Fruit fly (Drosophila melanogaster) whole organism, embryonic: ENCODE results near the gene CG31548.

Experiments
- Asciz ChIP-seq: fragments of 200-800 bp; sonication (Bioruptor generic); optimal IDR thresholded peaks from 2 replicates; lab custom pipeline; 2017; ENCODE audit warnings: missing biosample characterization, mild to moderate bottlenecking, missing genetic modification characterization, missing genetic modification reagents
- CG10147 ChIP-seq: fragments of 200-800 bp; sonication (Bioruptor generic); optimal IDR thresholded peaks from 2 replicates; lab custom pipeline; 2019; ENCODE audit warnings: missing biosample characterization, mild to moderate bottlenecking, missing genetic modification characterization, moderate library complexity
- CG11247 ChIP-seq: fragments of 200-800 bp; sonication (Bioruptor generic); IDR thresholded peaks from 2 replicates; pipeline ENCODE4 v1.3.6; 2022; ENCODE audit warnings: missing biosample characterization, missing genetic modification characterization
- CG12219 ChIP-seq: fragments of 200-800 bp; sonication (Bioruptor generic); optimal IDR thresholded peaks from 3 replicates; lab custom pipeline; 2018; ENCODE audit warnings: missing biosample characterization, mild to moderate bottlenecking, missing genetic modification characterization
- CG13296 ChIP-seq: fragments of 200-800 bp; sonication (Bioruptor generic); optimal IDR thresholded peaks from 3 replicates; lab custom pipeline; 2018; ENCODE audit warnings: missing biosample characterization, mild to moderate bottlenecking, missing genetic modification characterization
- CG13424 ChIP-seq: fragments of 200-800 bp; sonication (Bioruptor generic); optimal IDR thresholded peaks from 2 replicates; lab custom pipeline; 2019; ENCODE audit warnings: missing biosample characterization, mild to moderate bottlenecking, missing genetic modification characterization, moderate library complexity
- CG13775 ChIP-seq: fragments of 200-800 bp; sonication (Bioruptor generic); optimal IDR thresholded peaks from 3 replicates; lab custom pipeline; 2017; ENCODE audit warnings: missing biosample characterization, mild to moderate bottlenecking, missing genetic modification characterization
- CG13894 ChIP-seq: fragments of 200-800 bp; sonication (Bioruptor generic); optimal IDR thresholded peaks from 3 replicates; lab custom pipeline; 2018; ENCODE audit warnings: missing biosample characterization, mild to moderate bottlenecking, missing genetic modification characterization, moderate library complexity
- CG15514 ChIP-seq: fragments of 200-800 bp; sonication (Bioruptor generic); optimal IDR thresholded peaks from 3 replicates; lab custom pipeline; 2017; ENCODE audit warnings: missing biosample characterization, missing genetic modification characterization, mild to moderate bottlenecking, moderate library complexity, missing genetic modification reagents
- CG30431 ChIP-seq: fragments of 200-800 bp; sonication (Bioruptor generic); optimal IDR thresholded peaks from 2 replicates; lab custom pipeline; 2017; ENCODE audit warnings: missing biosample characterization, missing genetic modification characterization
- CG3726 ChIP-seq: fragments of 200-800 bp; sonication (Bioruptor generic); IDR thresholded peaks from 3 replicates; pipeline ENCODE4, ENCODE4 v1.3.6; 2022; ENCODE audit warnings: missing biosample characterization, missing genetic modification characterization
- CG4617 ChIP-seq: fragments of 200-800 bp; sonication (Bioruptor generic); optimal IDR thresholded peaks from 3 replicates; lab custom pipeline; 2016; ENCODE audit warnings: missing biosample characterization, missing genetic modification characterization, borderline replicate concordance
- CG4730 ChIP-seq: fragments of 200-800 bp; sonication (Bioruptor generic); IDR thresholded peaks from 2 replicates; pipeline ENCODE4 v1.3.6; 2022; ENCODE audit warnings: missing biosample characterization, missing genetic modification characterization
- CG6765 ChIP-seq: fragments of 200-800 bp; sonication (Bioruptor generic); optimal IDR thresholded peaks from 3 replicates; lab custom pipeline; 2017; ENCODE audit warnings: missing biosample characterization, mild to moderate bottlenecking, missing genetic modification characterization
- D19B ChIP-seq: fragments of 200-800 bp; sonication (Bioruptor generic); optimal IDR thresholded peaks from 2 replicates; lab custom pipeline; 2017; ENCODE audit warnings: missing biosample characterization, mild to moderate bottlenecking, missing genetic modification characterization
- Doc3 ChIP-seq: fragments of 200-800 bp; sonication (Bioruptor generic); IDR thresholded peaks from 3 replicates; pipeline ENCODE4 v1.3.6; 2022; ENCODE audit warnings: missing biosample characterization, missing genetic modification characterization; ENCODE audit not compliant: partially characterized antibody
- Dp ChIP-seq: fragments of 200-800 bp; sonication (Bioruptor generic); optimal IDR thresholded peaks from 2 replicates; lab custom pipeline; 2018; ENCODE audit warnings: missing biosample characterization, mild to moderate bottlenecking, missing genetic modification characterization, moderate library complexity
- Hand ChIP-seq: fragments of 200-800 bp; sonication (Bioruptor generic); optimal IDR thresholded peaks from 2 replicates; lab custom pipeline; 2017; ENCODE audit warnings: mild to moderate bottlenecking, missing biosample characterization, missing genetic modification reagents, missing genetic modification characterization
- Hmx ChIP-seq: fragments of 200-800 bp; sonication (Bioruptor generic); optimal IDR thresholded peaks from 2 replicates; lab custom pipeline; 2016; ENCODE audit warnings: missing biosample characterization, missing genetic modification characterization
- Lpt ChIP-seq: fragments of >200 bp; optimal IDR thresholded peaks from 2 replicates; lab custom pipeline; 2018; ENCODE audit warnings: missing biosample characterization, missing genetic modification characterization
- Mes4 ChIP-seq: fragments of 200-800 bp; sonication (Bioruptor generic); optimal IDR thresholded peaks from 2 replicates; lab custom pipeline; 2016; ENCODE audit warnings: missing biosample characterization, missing genetic modification characterization
- Myb ChIP-seq: fragments of 200-800 bp; sonication (Bioruptor generic); optimal IDR thresholded peaks from 2 replicates; lab custom pipeline; 2016; ENCODE audit warnings: missing biosample characterization, missing genetic modification characterization
- Nf-YC ChIP-seq: fragments of 200-800 bp; optimal IDR thresholded peaks from 3 replicates; lab custom pipeline; 2019; ENCODE audit warnings: missing biosample characterization, mild to moderate bottlenecking, missing genetic modification characterization, moderate library complexity
- Oli ChIP-seq: fragments of 200-800 bp; sonication (Bioruptor generic); optimal IDR thresholded peaks from 2 replicates; lab custom pipeline; 2018; ENCODE audit warnings: missing biosample characterization, mild to moderate bottlenecking, missing genetic modification characterization, moderate library complexity
- Rfx ChIP-seq: fragments of 200-800 bp; sonication (Bioruptor generic); IDR thresholded peaks from 2 replicates; pipeline ENCODE4 v1.3.6; 2022; ENCODE audit warnings: missing biosample characterization, missing genetic modification characterization
- Side ChIP-seq: fragments of 200-800 bp; sonication (Bioruptor generic); optimal IDR thresholded peaks from 2 replicates; lab custom pipeline; 2016; ENCODE audit warnings: missing biosample characterization, missing genetic modification characterization
- TFAM ChIP-seq: fragments of 200-800 bp; sonication (Bioruptor generic); optimal IDR thresholded peaks from 2 replicates; lab custom pipeline; 2017; ENCODE audit warnings: missing biosample characterization, missing genetic modification characterization, inconsistent platforms
- Taf1 ChIP-seq: fragments of 200-800 bp; sonication (Bioruptor generic); IDR thresholded peaks from 2 replicates; pipeline ENCODE4 v1.3.6; 2022; ENCODE audit warnings: missing biosample characterization, missing genetic modification characterization
- ato ChIP-seq: fragments of 200-800 bp; sonication (Bioruptor generic); IDR thresholded peaks from 2 replicates; pipeline ENCODE4 v1.3.6; 2022; ENCODE audit warnings: missing biosample characterization, missing genetic modification characterization; ENCODE audit not compliant: partially characterized antibody
- bsh ChIP-seq, 2 experiments: fragments of 200-800 bp; sonication (Bioruptor generic); optimal IDR thresholded peaks; 2 replicates each; lab custom pipeline; 2017 to 2018; ENCODE audit warnings: mild to moderate bottlenecking in 2 of 2, missing biosample characterization in 2 of 2, missing genetic modification characterization in 2 of 2, moderate library complexity in 1 of 2
- ci ChIP-seq: fragments of 200-800 bp; sonication (Bioruptor generic); IDR thresholded peaks from 3 replicates; pipeline ENCODE4 v1.3.6; 2022; ENCODE audit warnings: missing biosample characterization, missing genetic modification characterization
- ewg ChIP-seq: fragments of 200-800 bp; sonication (Bioruptor generic); optimal IDR thresholded peaks from 3 replicates; lab custom pipeline; 2017; ENCODE audit warnings: mild to moderate bottlenecking, missing biosample characterization, missing genetic modification reagents, missing genetic modification characterization
- gt ChIP-seq: fragments of 200-800 bp; sonication (Bioruptor generic); IDR thresholded peaks from 2 replicates; pipeline ENCODE4 v1.3.6; 2022; ENCODE audit warnings: missing biosample characterization, missing genetic modification characterization
- lilli ChIP-seq: fragments of 200-800 bp; sonication (Bioruptor generic); optimal IDR thresholded peaks from 3 replicates; lab custom pipeline; 2016; ENCODE audit warnings: missing biosample characterization, missing genetic modification characterization
- lmd ChIP-seq: fragments of 200-800 bp; sonication (Bioruptor generic); IDR thresholded peaks from 2 replicates; pipeline ENCODE4 v1.3.6; 2022; ENCODE audit warnings: missing biosample characterization, missing genetic modification characterization
- mld ChIP-seq: fragments of 200-800 bp; sonication (Bioruptor generic); IDR thresholded peaks from 3 replicates; pipeline ENCODE4 v1.3.6; 2022; ENCODE audit warnings: missing biosample characterization, missing genetic modification characterization; ENCODE audit not compliant: partially characterized antibody
- oc ChIP-seq: fragments of 200-800 bp; sonication (Bioruptor generic); optimal IDR thresholded peaks from 2 replicates; lab custom pipeline; 2018; ENCODE audit warnings: missing biosample characterization, mild to moderate bottlenecking, missing genetic modification characterization, moderate library complexity
- phol ChIP-seq: fragments of 200-800 bp; sonication (Bioruptor generic); optimal IDR thresholded peaks from 3 replicates; lab custom pipeline; 2018; ENCODE audit warnings: missing biosample characterization, mild to moderate bottlenecking, missing genetic modification characterization, moderate library complexity
- pita ChIP-seq: fragments of 200-800 bp; sonication (Bioruptor generic); optimal IDR thresholded peaks from 2 replicates; lab custom pipeline; 2017; ENCODE audit warnings: missing biosample characterization, mild to moderate bottlenecking, missing genetic modification characterization
- repo ChIP-seq: fragments of 200-800 bp; sonication (Bioruptor generic); optimal IDR thresholded peaks from 2 replicates; lab custom pipeline; 2016; ENCODE audit warnings: missing biosample characterization, missing genetic modification characterization
- sd ChIP-seq: fragments of 200-800 bp; sonication (Bioruptor generic); optimal IDR thresholded peaks from 3 replicates; lab custom pipeline; 2018; ENCODE audit warnings: missing biosample characterization, mild to moderate bottlenecking, missing genetic modification characterization, moderate library complexity
- seq ChIP-seq: fragments of 200-800 bp; sonication (Bioruptor generic); IDR thresholded peaks from 2 replicates; pipeline ENCODE4 v1.3.6; 2022; ENCODE audit warnings: missing biosample characterization, missing genetic modification characterization
- slbo ChIP-seq: fragments of 200-800 bp; sonication (Bioruptor generic); IDR thresholded peaks from 2 replicates; pipeline ENCODE4 v1.3.6; 2022; ENCODE audit warnings: missing biosample characterization, missing genetic modification characterization
- sqz ChIP-seq: fragments of 200-800 bp; sonication (Bioruptor generic); optimal IDR thresholded peaks from 3 replicates; lab custom pipeline; 2018; ENCODE audit warnings: missing biosample characterization, mild to moderate bottlenecking, missing genetic modification characterization
- tap ChIP-seq: fragments of 200-800 bp; optimal IDR thresholded peaks from 3 replicates; lab custom pipeline; 2019; ENCODE audit warnings: missing biosample characterization, mild to moderate bottlenecking, missing genetic modification characterization, moderate library complexity
- tll ChIP-seq, 2 experiments: fragments of 200-800 bp in 1 of 2; fragments of >200 bp in 1 of 2; sonication (Bioruptor generic) in 1 of 2; optimal IDR thresholded peaks; 2 replicates each; lab custom pipeline; 2017 to 2019; ENCODE audit warnings: missing biosample characterization in 2 of 2, missing genetic modification characterization in 2 of 2, mild to moderate bottlenecking in 1 of 2, moderate library complexity in 1 of 2
- zen2 ChIP-seq: fragments of 200-800 bp; sonication (Bioruptor generic); IDR thresholded peaks from 3 replicates; pipeline ENCODE4 v1.3.6; 2022; ENCODE audit warnings: missing biosample characterization, missing genetic modification characterization; ENCODE audit not compliant: partially characterized antibody
- zf30C ChIP-seq: fragments of 200-800 bp; sonication (Bioruptor generic); optimal IDR thresholded peaks from 3 replicates; lab custom pipeline; 2018; ENCODE audit warnings: missing biosample characterization, mild to moderate bottlenecking, missing genetic modification characterization

Gene CG31548

DNA sequence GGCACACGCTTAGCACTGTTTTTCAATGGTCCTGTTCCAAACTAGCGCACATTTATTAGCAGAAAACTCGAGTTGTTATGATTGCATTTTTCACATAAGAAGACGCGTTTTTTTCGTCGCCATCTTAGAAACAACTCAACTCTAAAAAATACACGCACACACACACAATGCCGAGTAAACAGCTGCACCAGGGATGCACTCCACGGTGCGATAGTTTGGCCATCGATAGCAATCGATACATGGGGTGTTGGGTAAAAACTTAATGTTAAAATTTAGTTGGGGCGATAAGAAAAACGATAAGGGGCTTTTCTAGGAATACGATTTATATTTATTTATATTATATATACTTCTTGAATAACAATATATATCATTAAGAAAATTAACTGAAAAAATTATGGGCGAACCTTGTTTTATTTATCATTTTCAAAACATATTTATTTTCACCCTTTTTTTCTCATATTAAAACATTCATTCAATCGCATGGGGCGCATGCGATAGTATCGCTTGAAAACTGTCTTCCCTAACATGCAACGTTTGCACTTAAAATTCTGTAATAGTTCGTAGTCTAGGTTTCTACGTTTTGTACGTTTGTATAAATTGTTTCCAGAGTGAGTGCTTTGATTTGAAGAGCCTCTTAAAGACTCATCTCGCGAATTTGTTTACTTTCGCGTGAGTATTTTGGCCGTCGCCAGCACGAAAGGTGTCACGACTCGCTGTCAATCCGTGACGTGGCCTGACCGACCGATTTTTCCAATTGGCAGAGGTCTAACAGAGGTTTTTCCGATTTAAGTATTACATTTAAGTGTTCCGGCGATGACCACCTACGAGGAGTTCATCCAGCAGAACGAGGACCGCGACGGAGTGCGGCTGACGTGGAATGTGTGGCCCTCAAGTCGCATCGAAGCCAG is 12.2 kb upstream of the CG31548 start, which contains the start of the genes MTA1-like and Sec23 (continued):
- TF ChIP-seq ci (GFP tag; lab: Robert Waterston, UW) (no peak), Mes4 (no peak), CG30431 (GFP tag; lab: Kevin White, UChicago) (no peak), Doc3 (GFP tag; lab: Robert Waterston, UW) (peak; percentile 94), CG10147 (GFP tag; lab: Kevin White, UChicago) (peak; percentile 56), Dp (GFP tag; lab: Kevin White, UChicago) (peak; percentile 5), CG4730 (GFP tag; lab: Robert Waterston, UW) (no peak), TFAM (GFP tag; lab: Kevin White, UChicago) (no peak), Asciz (no peak), Oli (tag; lab: Kevin White, UChicago) (peak; percentile 32), Myb (GFP tag; lab: Kevin White, UChicago) (no peak), CG15514 (GFP tag; lab: Kevin White, UChicago) (peak; percentile 36), gt (GFP tag; lab: Robert Waterston, UW) (no peak), CG11247 (no peak), Side (GFP tag; lab: Kevin White, UChicago) (no peak), phol (tag; lab: Kevin White, UChicago) (peak; percentile 98), mld (peak; percentile 91), sqz (GFP tag; lab: Kevin White, UChicago) (peak; percentile 92), ewg (GFP tag; lab: Kevin White, UChicago) (peak; percentile 41), CG13894 (peak; percentile 37), Lpt (GFP tag; lab: Kevin White, UChicago) (no peak), sd (peak; percentile 42), zen2 (GFP tag; lab: Robert Waterston, UW) (peak; percentile 85; the same call in 2 of the 3 replicates), lmd (GFP tag; lab: Robert Waterston, UW) (peak; percentile 44; the same call in 1 of the 2 replicates), CG13775 (peak; percentile 81), oc (tag; lab: Kevin White, UChicago) (no peak), seq (GFP tag; lab: Robert Waterston, UW) (no peak), Hand (GFP tag; lab: Kevin White, UChicago) (no peak), repo (GFP tag; lab: Kevin White, UChicago) (no peak), lilli (GFP tag; lab: Kevin White, UChicago) (peak; percentile 65), Nf-YC (peak; percentile 69), Hmx (no peak), zf30C (no peak), D19B (GFP tag; lab: Kevin White, UChicago) (peak; percentile 18), CG12219 (no peak), bsh (GFP tag; optimal IDR thresholded peaks at IDR 0.05; lab: Kevin White, UChicago) (no peak), CG4617 (GFP tag; lab: Kevin White, UChicago) (no peak), tap (tag; lab: Kevin White, UChicago) (peak; percentile 46), ato (peak; percentile 76), CG6765 (GFP tag; lab: Kevin White, UChicago) (no peak), CG13424 (tag; lab: Kevin White, UChicago) (peak; percentile 68), pita (GFP tag; lab: Kevin White, UChicago) (no peak), Taf1 (GFP tag; lab: Robert Waterston, UW) (no peak), CG13296 (GFP tag; lab: Kevin White, UChicago) (peak; percentile 46), Rfx (GFP tag; lab: Robert Waterston, UW) (peak; percentile 71), slbo (GFP tag; lab: Robert Waterston, UW) (peak; percentile 72), CG3726 (GFP tag; lab: Robert Waterston, UW) (no peak), tll (GFP tag; optimal IDR thresholded peaks at IDR 0.05; lab: Kevin White, UChicago) (no peak)
